Worm (Caenorhabditis elegans): ENCODE data around the gene npr-7.
A peak's percentile ranks its signal among the peaks of the same experiment; 100 is the strongest.

npr-7 gene

ce11 chrX:9319080-9319479 lies at the start of gene npr-7:
npr-7 (minus strand) TSS chrX:9319180.
- TF ChIP-seq flt-1 (GFP tag; IDR thresholded peaks at IDR 0.05) (no peak), T22C8.4 (GFP tag; IDR thresholded peaks at IDR 0.05) (no peak), ztf-29 (GFP tag; IDR thresholded peaks at IDR 0.05) (no peak), ztf-23 (GFP tag; IDR thresholded peaks at IDR 0.05) (no peak), tab-1 (GFP tag; IDR thresholded peaks at IDR 0.05) (no peak), ref-1 (GFP tag; conservative IDR thresholded peaks at IDR 0.05) (no peak), cog-1 (tag; optimal IDR thresholded peaks at IDR 0.05) (no peak), klf-2 (GFP tag; conservative IDR thresholded peaks at IDR 0.05) (no peak), med-1 (GFP tag; optimal IDR thresholded peaks at IDR 0.05; ENCODE audit: insufficient read depth) (no peak)

ce11 chrX:9364501-9364900 lies 45.5 kb upstream of the npr-7 start, which contains the start of gene pkc-2:
pkc-2 (plus strand) TSS chrX:9364818.
- TF ChIP-seq ztf-23 (GFP tag; IDR thresholded peaks at IDR 0.05), result no peak
- no peak for TF ChIP-seq ref-1 (GFP tag; conservative IDR thresholded peaks at IDR 0.05)
- TF ChIP-seq ztf-29 (GFP tag; IDR thresholded peaks at IDR 0.05), result no peak
- no peak for TF ChIP-seq tab-1 (GFP tag; IDR thresholded peaks at IDR 0.05)
- no peak for TF ChIP-seq cog-1 (tag; optimal IDR thresholded peaks at IDR 0.05)
- no peak for TF ChIP-seq flt-1 (GFP tag; IDR thresholded peaks at IDR 0.05)
- no peak for TF ChIP-seq T22C8.4 (GFP tag; IDR thresholded peaks at IDR 0.05)
- TF ChIP-seq med-1 (GFP tag; optimal IDR thresholded peaks at IDR 0.05; ENCODE audit: insufficient read depth), result no peak
- no peak for TF ChIP-seq klf-2 (GFP tag; conservative IDR thresholded peaks at IDR 0.05)

- TF ChIP-seq ztf-29 (GFP tag; IDR thresholded peaks at IDR 0.05), result no peak
- no peak for TF ChIP-seq ref-1 (GFP tag; conservative IDR thresholded peaks at IDR 0.05)
- TF ChIP-seq klf-2 (GFP tag; conservative IDR thresholded peaks at IDR 0.05), result no peak
- TF ChIP-seq med-1 (GFP tag; optimal IDR thresholded peaks at IDR 0.05; ENCODE audit: insufficient read depth), result no peak
- TF ChIP-seq tab-1 (GFP tag; IDR thresholded peaks at IDR 0.05), result no peak
- TF ChIP-seq ztf-23 (GFP tag; IDR thresholded peaks at IDR 0.05), result no peak
- no peak for TF ChIP-seq flt-1 (GFP tag; IDR thresholded peaks at IDR 0.05)
- no peak for TF ChIP-seq T22C8.4 (GFP tag; IDR thresholded peaks at IDR 0.05)
- no peak for TF ChIP-seq cog-1 (tag; optimal IDR thresholded peaks at IDR 0.05)
Observed at ce11 chrX:9364082-9364481, 45.1 kb upstream of the npr-7 start.

- TF ChIP-seq ref-1 (GFP tag; conservative IDR thresholded peaks at IDR 0.05) (no peak), T22C8.4 (GFP tag; IDR thresholded peaks at IDR 0.05) (no peak), tab-1 (GFP tag; IDR thresholded peaks at IDR 0.05) (no peak), cog-1 (tag; optimal IDR thresholded peaks at IDR 0.05) (no peak), flt-1 (GFP tag; IDR thresholded peaks at IDR 0.05) (no peak), ztf-23 (GFP tag; IDR thresholded peaks at IDR 0.05) (no peak), klf-2 (GFP tag; conservative IDR thresholded peaks at IDR 0.05) (no peak), med-1 (GFP tag; optimal IDR thresholded peaks at IDR 0.05; ENCODE audit: insufficient read depth) (no peak), ztf-29 (GFP tag; IDR thresholded peaks at IDR 0.05) (no peak)
Observed at ce11 chrX:9361136-9361535, 42.2 kb upstream of the npr-7 start.

- TF ChIP-seq med-1 (GFP tag; optimal IDR thresholded peaks at IDR 0.05; ENCODE audit: insufficient read depth), result no peak
- no peak for TF ChIP-seq tab-1 (GFP tag; IDR thresholded peaks at IDR 0.05)
- no peak for TF ChIP-seq T22C8.4 (GFP tag; IDR thresholded peaks at IDR 0.05)
- TF ChIP-seq ztf-29 (GFP tag; IDR thresholded peaks at IDR 0.05), result no peak
- TF ChIP-seq klf-2 (GFP tag; conservative IDR thresholded peaks at IDR 0.05), result no peak
- TF ChIP-seq ztf-23 (GFP tag; IDR thresholded peaks at IDR 0.05), result no peak
- TF ChIP-seq flt-1 (GFP tag; IDR thresholded peaks at IDR 0.05), result no peak
- TF ChIP-seq ref-1 (GFP tag; conservative IDR thresholded peaks at IDR 0.05), result no peak
- TF ChIP-seq cog-1 (tag; optimal IDR thresholded peaks at IDR 0.05), result no peak
Observed at ce11 chrX:9349844-9350556, 31.0 kb upstream of the npr-7 start, which contains the start of gene flp-20. flp-20 (minus strand) TSS chrX:9349894.

ce11 chrX:9347380-9347979 lies 28.5 kb upstream of the npr-7 start, which contains the start of gene oga-1:
oga-1 (minus strand) TSS chrX:9347430.
- TF ChIP-seq ztf-23 (GFP tag; IDR thresholded peaks at IDR 0.05), result no peak
- TF ChIP-seq tab-1 (GFP tag; IDR thresholded peaks at IDR 0.05), result no peak
- TF ChIP-seq klf-2 (GFP tag; conservative IDR thresholded peaks at IDR 0.05), result no peak
- TF ChIP-seq cog-1 (tag; optimal IDR thresholded peaks at IDR 0.05), result peak; percentile 57
- no peak for TF ChIP-seq ref-1 (GFP tag; conservative IDR thresholded peaks at IDR 0.05)
- TF ChIP-seq med-1 (GFP tag; optimal IDR thresholded peaks at IDR 0.05; ENCODE audit: insufficient read depth), result no peak
- no peak for TF ChIP-seq T22C8.4 (GFP tag; IDR thresholded peaks at IDR 0.05)
- no peak for TF ChIP-seq flt-1 (GFP tag; IDR thresholded peaks at IDR 0.05)
- no peak for TF ChIP-seq ztf-29 (GFP tag; IDR thresholded peaks at IDR 0.05)

ce11 chrX:9338375-9338774 lies 19.4 kb upstream of the npr-7 start, which contains the start of gene apa-2:
apa-2 (plus strand) TSS chrX:9338675.
- no peak for TF ChIP-seq ztf-29 (GFP tag; IDR thresholded peaks at IDR 0.05)
- 0 out of 2 replicates have a peak, but pooled peaks have one; percentile 38 for TF ChIP-seq T22C8.4 (GFP tag; IDR thresholded peaks at IDR 0.05)

ce11 chrX:9337832-9338231 lies 18.9 kb upstream of the npr-7 start:
- TF ChIP-seq ref-1 (GFP tag; conservative IDR thresholded peaks at IDR 0.05), result no peak
- TF ChIP-seq flt-1 (GFP tag; IDR thresholded peaks at IDR 0.05), result peak; percentile 73; the same call in 1 of the 2 replicates
- no peak for TF ChIP-seq med-1 (GFP tag; optimal IDR thresholded peaks at IDR 0.05; ENCODE audit: insufficient read depth)
- TF ChIP-seq ztf-29 (GFP tag; IDR thresholded peaks at IDR 0.05), result no peak
- TF ChIP-seq tab-1 (GFP tag; IDR thresholded peaks at IDR 0.05), result no peak; the same call in 1 of the 2 replicates
- peak; percentile 72; the same call in 1 of the 2 replicates for TF ChIP-seq ztf-23 (GFP tag; IDR thresholded peaks at IDR 0.05)
- TF ChIP-seq cog-1 (tag; optimal IDR thresholded peaks at IDR 0.05), result peak; percentile 57

- TF ChIP-seq ztf-29 (GFP tag; IDR thresholded peaks at IDR 0.05), result no peak
- no peak for TF ChIP-seq ztf-23 (GFP tag; IDR thresholded peaks at IDR 0.05)
- TF ChIP-seq klf-2 (GFP tag; conservative IDR thresholded peaks at IDR 0.05), result no peak
- TF ChIP-seq flt-1 (GFP tag; IDR thresholded peaks at IDR 0.05), result no peak
- no peak for TF ChIP-seq cog-1 (tag; optimal IDR thresholded peaks at IDR 0.05)
- TF ChIP-seq T22C8.4 (GFP tag; IDR thresholded peaks at IDR 0.05), result no peak
- TF ChIP-seq tab-1 (GFP tag; IDR thresholded peaks at IDR 0.05), result no peak
- no peak for TF ChIP-seq ref-1 (GFP tag; conservative IDR thresholded peaks at IDR 0.05)
- TF ChIP-seq med-1 (GFP tag; optimal IDR thresholded peaks at IDR 0.05; ENCODE audit: insufficient read depth), result no peak
Observed at ce11 chrX:9336227-9336626, 17.2 kb upstream of the npr-7 start.
